Worm (Caenorhabditis elegans) whole organism, mixed stage, embryonic: Measurements from ENCODE around the gene C33D9.6.

ENCODE experiments used
- blmp-1 ChIP-seq: fragments of 150-350 bp; optimal IDR thresholded peaks from 2 replicates; lab custom pipeline; 2014; ENCODE audit warnings: missing biosample characterization, missing genetic modification characterization
- ceh-39 ChIP-seq: fragments of 150-350 bp; optimal IDR thresholded peaks from 2 replicates; lab custom pipeline; 2014; ENCODE audit warnings: missing biosample characterization, missing genetic modification characterization
- ceh-43 ChIP-seq: fragments of 200-800 bp; sonication (Bioruptor generic); optimal IDR thresholded peaks from 2 replicates; lab custom pipeline; 2018; ENCODE audit warnings: mild to moderate bottlenecking, missing genetic modification characterization, moderate library complexity, missing compliant biosample characterization
- ceh-83 ChIP-seq: fragments of 200-800 bp; sonication (Bioruptor generic); optimal IDR thresholded peaks from 2 replicates; lab custom pipeline; 2018; ENCODE audit warnings: mild to moderate bottlenecking, missing genetic modification characterization, missing compliant biosample characterization
- ces-1 ChIP-seq: fragments of 150-350 bp; optimal IDR thresholded peaks from 2 replicates; lab custom pipeline; 2014; ENCODE audit warnings: missing biosample characterization, missing genetic modification reagents, missing genetic modification characterization
- cnd-1 ChIP-seq: fragments of 200-800 bp; sonication (Bioruptor generic); optimal IDR thresholded peaks from 2 replicates; lab custom pipeline; 2018; ENCODE audit warnings: mild to moderate bottlenecking, missing genetic modification characterization, missing compliant biosample characterization
- drap-1 ChIP-seq: fragments of 200-800 bp; sonication (Bioruptor generic); optimal IDR thresholded peaks from 3 replicates; lab custom pipeline; 2018; ENCODE audit warnings: mild to moderate bottlenecking, missing genetic modification characterization, missing compliant biosample characterization
- elt-1 ChIP-seq: sonication (generic microtip); optimal IDR thresholded peaks from 2 replicates; lab custom pipeline; 2017; ENCODE audit warnings: missing genetic modification characterization, mild to moderate bottlenecking, missing compliant biosample characterization, antibody characterized with exemption, moderate library complexity, borderline replicate concordance; ENCODE audit not compliant: insufficient read depth
- elt-3 ChIP-seq: fragments of 150-350 bp; optimal IDR thresholded peaks from 2 replicates; lab custom pipeline; 2014; ENCODE audit warnings: missing biosample characterization, missing genetic modification characterization
- flh-1 ChIP-seq: fragments of 200-800 bp; sonication (Bioruptor generic); optimal IDR thresholded peaks from 2 replicates; lab custom pipeline; 2018; ENCODE audit warnings: mild to moderate bottlenecking, missing genetic modification characterization, moderate library complexity, missing compliant biosample characterization
- ham-2 ChIP-seq: fragments of 200-800 bp; sonication (Bioruptor generic); optimal IDR thresholded peaks from 2 replicates; lab custom pipeline; 2018; ENCODE audit warnings: mild to moderate bottlenecking, missing genetic modification characterization, missing compliant biosample characterization
- hlh-1 ChIP-seq: fragments of 150-350 bp; optimal IDR thresholded peaks from 2 replicates; lab custom pipeline; 2014; ENCODE audit warnings: missing biosample characterization, missing genetic modification reagents, missing genetic modification characterization
- lin-32 ChIP-seq: fragments of 200-800 bp; sonication (Bioruptor generic); optimal IDR thresholded peaks from 2 replicates; lab custom pipeline; 2018; ENCODE audit warnings: mild to moderate bottlenecking, missing genetic modification characterization, missing compliant biosample characterization
- lsy-2 ChIP-seq: fragments of 150-350 bp; optimal IDR thresholded peaks from 2 replicates; lab custom pipeline; 2014; ENCODE audit warnings: missing biosample characterization, missing genetic modification characterization
- mab-5 ChIP-seq: fragments of 150-350 bp; optimal IDR thresholded peaks from 2 replicates; lab custom pipeline; 2014; ENCODE audit warnings: missing biosample characterization, missing genetic modification characterization
- mep-1 ChIP-seq: fragments of 150-350 bp; optimal IDR thresholded peaks from 2 replicates; lab custom pipeline; 2017; ENCODE audit warnings: missing biosample characterization, missing genetic modification reagents, missing genetic modification characterization, inconsistent platforms
- mls-2 ChIP-seq: sonication (generic microtip); optimal IDR thresholded peaks from 2 replicates; lab custom pipeline; 2016; ENCODE audit warnings: mild to moderate bottlenecking, missing genetic modification characterization, moderate library complexity, missing compliant biosample characterization
- nhr-12 ChIP-seq: fragments of 150-350 bp; optimal IDR thresholded peaks from 2 replicates; lab custom pipeline; 2014; ENCODE audit warnings: missing biosample characterization, missing genetic modification characterization
- nhr-237 ChIP-seq: fragments of 150-350 bp; optimal IDR thresholded peaks from 2 replicates; lab custom pipeline; 2014; ENCODE audit warnings: missing biosample characterization, missing genetic modification characterization
- nhr-28 ChIP-seq: fragments of 150-350 bp; optimal IDR thresholded peaks from 2 replicates; lab custom pipeline; 2014; ENCODE audit warnings: missing biosample characterization, missing genetic modification characterization
- nhr-76 ChIP-seq: sonication (generic microtip); optimal IDR thresholded peaks from 2 replicates; lab custom pipeline; 2017; ENCODE audit warnings: missing biosample characterization, missing genetic modification characterization
- pha-4 ChIP-seq: fragments of 150-350 bp; optimal IDR thresholded peaks from 2 replicates; lab custom pipeline; 2018; ENCODE audit warnings: missing biosample characterization, missing genetic modification reagents, missing genetic modification characterization
- snpc-4 ChIP-seq: fragments of 150-350 bp; optimal IDR thresholded peaks from 2 replicates; lab custom pipeline; 2014; ENCODE audit warnings: missing biosample characterization, missing genetic modification characterization
- sptf-1 ChIP-seq: sonication (generic microtip); optimal IDR thresholded peaks from 2 replicates; lab custom pipeline; 2017; ENCODE audit warnings: mild to moderate bottlenecking, missing genetic modification characterization, moderate library complexity, missing compliant biosample characterization
- unc-120 ChIP-seq: sonication (generic microtip); optimal IDR thresholded peaks from 2 replicates; lab custom pipeline; 2017; ENCODE audit warnings: missing genetic modification characterization, missing compliant biosample characterization; ENCODE audit not compliant: poor library complexity, severe bottlenecking
- unc-39 ChIP-seq: fragments of 150-350 bp; optimal IDR thresholded peaks from 2 replicates; lab custom pipeline; 2014; ENCODE audit warnings: missing biosample characterization, missing genetic modification characterization
- unc-62 ChIP-seq: fragments of 150-350 bp; optimal IDR thresholded peaks from 2 replicates; lab custom pipeline; 2014; ENCODE audit warnings: missing biosample characterization, missing genetic modification reagents, missing genetic modification characterization
- zip-8 ChIP-seq: fragments of 150-350 bp; optimal IDR thresholded peaks from 2 replicates; lab custom pipeline; 2014; ENCODE audit warnings: missing biosample characterization, missing genetic modification characterization
- ztf-11 ChIP-seq: fragments of 150-350 bp; optimal IDR thresholded peaks from 2 replicates; lab custom pipeline; 2014; ENCODE audit warnings: missing biosample characterization, missing genetic modification characterization

Gene C33D9.6

ce11 chrIV:8772800-8773256, 5.1 kb downstream of the C33D9.6 start, which contains the start of gene F20C5.6:
TSS of gene F20C5.6 (minus strand) at chrIV:8773206.
- TF ChIP-seq snpc-4 (tag; lab: Kevin White, UChicago) (no peak), nhr-76 (tag; lab: Kevin White, UChicago) (no peak), mab-5 (tag; lab: Kevin White, UChicago) (no peak), ztf-11 (tag; lab: Kevin White, UChicago) (no peak), elt-3 (tag; lab: Kevin White, UChicago) (no peak), ceh-83 (GFP tag; lab: Kevin White, UChicago) (no peak), flh-1 (no peak)

DNA sequence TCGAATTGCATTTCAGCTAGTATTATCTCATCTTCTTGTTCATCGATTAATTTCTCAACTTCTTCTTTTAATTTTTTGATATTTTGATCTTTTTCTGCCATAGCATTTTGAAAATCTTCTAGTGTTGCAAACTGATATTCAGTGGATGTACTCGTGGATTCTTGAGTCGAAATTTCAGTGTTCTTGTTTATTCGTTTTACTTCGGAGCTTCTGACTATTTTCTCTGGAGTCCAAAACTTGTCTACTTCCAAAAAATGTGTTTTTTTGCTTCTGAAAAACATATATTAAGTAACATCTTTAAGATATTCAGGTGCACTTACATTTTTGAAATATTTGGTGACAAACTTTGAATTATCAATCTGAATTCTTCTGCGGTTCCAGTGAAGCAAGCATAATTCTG, 8.4 kb downstream of the C33D9.6 start, which contains the start of gene F20C5.5:
Gene F20C5.5, minus strand, starts transcription at position 101 of the 400 bp plus-strand sequence.
- TF ChIP-seq mep-1 (no peak), ceh-83 (GFP tag; lab: Kevin White, UChicago) (no peak), unc-39 (no peak), mls-2 (no peak), nhr-237 (tag; lab: Kevin White, UChicago) (no peak), ces-1 (GFP tag; lab: Kevin White, UChicago) (no peak), flh-1 (no peak)

- TF ChIP-seq cnd-1 (tag; lab: Kevin White, UChicago) (no peak), nhr-28 (tag; lab: Kevin White, UChicago) (no peak), mep-1 (no peak), drap-1 (GFP tag; lab: Kevin White, UChicago) (no peak), ces-1 (GFP tag; lab: Kevin White, UChicago) (no peak), ceh-83 (GFP tag; lab: Kevin White, UChicago) (no peak), lin-32 (GFP tag; lab: Kevin White, UChicago) (no peak), unc-62 (GFP tag; lab: Kevin White, UChicago) (no peak), zip-8 (no peak), lsy-2 (tag; lab: Kevin White, UChicago) (no peak), ham-2 (no peak), pha-4 (tag; lab: Kevin White, UChicago) (no peak), unc-39 (no peak), flh-1 (no peak), elt-1 (tag; lab: Kevin White, UChicago) (no peak), mab-5 (tag; lab: Kevin White, UChicago) (no peak), snpc-4 (tag; lab: Kevin White, UChicago) (no peak), ceh-43 (GFP tag; lab: Kevin White, UChicago) (no peak), sptf-1 (tag; lab: Kevin White, UChicago) (no peak), ceh-39 (tag; lab: Kevin White, UChicago) (no peak)
These were observed 13.4 kb downstream of the C33D9.6 start, which contains the start of gene cdc-50.B for ce11 chrIV:8764567-8764966. TSS of gene cdc-50.B (plus strand) at chrIV:8764867.

- TF ChIP-seq unc-120 (tag; lab: Kevin White, UChicago) = peak; percentile 56
- peak; percentile 61 for TF ChIP-seq unc-62 (GFP tag; lab: Kevin White, UChicago)
- peak; percentile 88 for TF ChIP-seq hlh-1 (tag; lab: Kevin White, UChicago)
- TF ChIP-seq ces-1 (GFP tag; lab: Kevin White, UChicago) = peak; percentile 94
- no peak for TF ChIP-seq lin-32 (GFP tag; lab: Kevin White, UChicago)
- TF ChIP-seq ceh-39 (tag; lab: Kevin White, UChicago) = peak; percentile 72
- no peak for TF ChIP-seq nhr-237 (tag; lab: Kevin White, UChicago)
- peak; percentile 39 for TF ChIP-seq mep-1
- TF ChIP-seq nhr-12 (tag; lab: Kevin White, UChicago) = no peak
- peak; percentile 32 for TF ChIP-seq lsy-2 (tag; lab: Kevin White, UChicago)
These were observed 15.5 kb downstream of the C33D9.6 start for ce11 chrIV:8762471-8762870.

DNA sequence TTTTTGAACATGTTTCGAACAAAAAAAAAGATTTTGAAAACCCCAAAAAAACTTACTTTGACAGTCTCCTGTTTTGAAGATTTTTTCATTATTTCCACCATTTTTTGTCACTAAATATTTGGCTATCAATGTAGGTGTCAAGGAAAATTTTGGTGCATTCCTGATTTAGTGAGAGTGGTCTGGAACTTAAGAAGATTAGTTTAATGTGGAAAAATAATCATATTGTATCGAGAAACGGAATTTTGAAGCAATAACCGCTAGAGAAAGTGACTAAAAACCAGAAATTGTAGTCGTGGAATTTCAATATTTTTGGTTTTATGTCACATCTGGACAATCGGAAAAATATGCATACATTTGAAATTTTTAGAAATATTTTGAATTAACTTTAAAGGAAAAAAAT, 16.0 kb downstream of the C33D9.6 start, which contains the start of the genes F20C5.11 and klp-11:
Gene F20C5.11, minus strand, starts transcription at position 101 of the 400 bp plus-strand sequence.
Gene klp-11, minus strand, starts transcription at position 171 of the 400 bp plus-strand sequence.
- TF ChIP-seq mab-5 (tag; lab: Kevin White, UChicago) (no peak), nhr-12 (tag; lab: Kevin White, UChicago) (no peak), blmp-1 (tag; lab: Kevin White, UChicago) (no peak)
